Worm (Caenorhabditis elegans) whole organism, L3 larva: ENCODE measurements around the gene F20H11.1.
A peak's percentile ranks its signal among the peaks of the same experiment; 100 is the strongest.

Experiments used
- R02D3.7 ChIP-seq: fragments of 150-350 bp; optimal IDR thresholded peaks from 2 replicates; lab custom pipeline; 2014; ENCODE audit warnings: missing biosample characterization, missing genetic modification characterization
- ama-1 ChIP-seq: fragments of 150-350 bp; optimal IDR thresholded peaks from 2 replicates; lab custom pipeline; 2018
- ceh-16 ChIP-seq: sonication (generic microtip); optimal IDR thresholded peaks from 2 replicates; lab custom pipeline; 2017; ENCODE audit warnings: missing biosample characterization, missing genetic modification characterization
- ceh-28 ChIP-seq: fragments of 150-350 bp; optimal IDR thresholded peaks from 2 replicates; lab custom pipeline; 2014; ENCODE audit warnings: missing biosample characterization, missing genetic modification reagents, missing genetic modification characterization
- ceh-82 ChIP-seq: fragments of 150-350 bp; optimal IDR thresholded peaks from 2 replicates; lab custom pipeline; 2014; ENCODE audit warnings: missing biosample characterization, missing genetic modification characterization
- daf-12 ChIP-seq: fragments of 150-350 bp; optimal IDR thresholded peaks from 2 replicates; lab custom pipeline; 2014; ENCODE audit warnings: missing biosample characterization, missing genetic modification reagents, missing genetic modification characterization
- egl-27 ChIP-seq: sonication (generic microtip); optimal IDR thresholded peaks from 4 replicates; lab custom pipeline; 2017; ENCODE audit warnings: missing biosample characterization, missing genetic modification reagents, missing genetic modification characterization
- egl-5 ChIP-seq: fragments of 150-350 bp; optimal IDR thresholded peaks from 2 replicates; lab custom pipeline; 2017; ENCODE audit warnings: missing biosample characterization, missing genetic modification reagents, missing genetic modification characterization, inconsistent platforms
- elt-2 ChIP-seq: sonication (generic microtip); optimal IDR thresholded peaks from 2 replicates; lab custom pipeline; 2016; ENCODE audit warnings: missing genetic modification reagents, mild to moderate bottlenecking, missing genetic modification characterization, missing compliant biosample characterization
- elt-3 ChIP-seq, 3 experiments: fragments of 150-350 bp in 1 of 3; sonication (generic microtip) in 2 of 3; optimal IDR thresholded peaks; 2 replicates in 2 of 3; 4 replicates in 1 of 3; lab custom pipeline; 2014 to 2017; ENCODE audit warnings: missing biosample characterization in 3 of 3, missing genetic modification characterization in 3 of 3
- fkh-10 ChIP-seq: sonication (generic microtip); optimal IDR thresholded peaks from 2 replicates; lab custom pipeline; 2017; ENCODE audit warnings: missing biosample characterization, missing genetic modification reagents, missing genetic modification characterization
- fkh-2 ChIP-seq: fragments of 150-350 bp; optimal IDR thresholded peaks from 2 replicates; lab custom pipeline; 2014; ENCODE audit warnings: missing biosample characterization, missing genetic modification reagents, missing genetic modification characterization
- fos-1 ChIP-seq: fragments of 150-350 bp; optimal IDR thresholded peaks from 2 replicates; lab custom pipeline; 2014; ENCODE audit warnings: missing biosample characterization, missing genetic modification characterization
- hmg-11 ChIP-seq: sonication (generic microtip); optimal IDR thresholded peaks from 2 replicates; lab custom pipeline; 2016; ENCODE audit warnings: missing genetic modification characterization, missing compliant biosample characterization
- jun-1 ChIP-seq: fragments of 150-350 bp; optimal IDR thresholded peaks from 2 replicates; lab custom pipeline; 2014; ENCODE audit warnings: missing biosample characterization, missing genetic modification reagents, missing genetic modification characterization
- lin-15B ChIP-seq: fragments of 150-350 bp; optimal IDR thresholded peaks from 2 replicates; lab custom pipeline; 2014; ENCODE audit warnings: missing biosample characterization, missing genetic modification characterization
- lin-39 ChIP-seq: fragments of 150-350 bp; optimal IDR thresholded peaks from 2 replicates; lab custom pipeline; 2018; ENCODE audit warnings: missing biosample characterization, missing genetic modification reagents, missing genetic modification characterization
- lsy-12 ChIP-seq: sonication (generic microtip); optimal IDR thresholded peaks from 2 replicates; lab custom pipeline; 2016; ENCODE audit warnings: mild to moderate bottlenecking, missing genetic modification characterization, missing compliant biosample characterization
- mdl-1 ChIP-seq: fragments of 150-350 bp; optimal IDR thresholded peaks from 2 replicates; lab custom pipeline; 2014; ENCODE audit warnings: missing biosample characterization, missing genetic modification characterization
- nfya-1 ChIP-seq: sonication (generic microtip); optimal IDR thresholded peaks from 2 replicates; lab custom pipeline; 2017; ENCODE audit warnings: missing genetic modification characterization, mild to moderate bottlenecking, missing compliant biosample characterization, antibody characterized with exemption, moderate library complexity; ENCODE audit not compliant: insufficient read depth
- nhr-11 ChIP-seq: fragments of 150-350 bp; optimal IDR thresholded peaks from 2 replicates; lab custom pipeline; 2014; ENCODE audit warnings: missing biosample characterization, missing genetic modification characterization
- nhr-23 ChIP-seq: fragments of 150-350 bp; optimal IDR thresholded peaks from 2 replicates; lab custom pipeline; 2014; ENCODE audit warnings: missing biosample characterization, missing genetic modification reagents, missing genetic modification characterization
- nhr-237 ChIP-seq: fragments of 150-350 bp; optimal IDR thresholded peaks from 2 replicates; lab custom pipeline; 2014; ENCODE audit warnings: missing biosample characterization, missing genetic modification characterization
- nhr-25 ChIP-seq: sonication (generic microtip); optimal IDR thresholded peaks from 2 replicates; lab custom pipeline; 2017; ENCODE audit warnings: missing biosample characterization, missing genetic modification characterization
- nhr-28 ChIP-seq: fragments of 150-350 bp; optimal IDR thresholded peaks from 2 replicates; lab custom pipeline; 2014; ENCODE audit warnings: missing biosample characterization, missing genetic modification characterization
- nhr-43 ChIP-seq: sonication (generic microtip); optimal IDR thresholded peaks from 2 replicates; lab custom pipeline; 2016; ENCODE audit warnings: mild to moderate bottlenecking, missing genetic modification characterization, missing compliant biosample characterization; ENCODE audit not compliant: poor library complexity, severe bottlenecking
- nhr-67 ChIP-seq: fragments of 150-350 bp; optimal IDR thresholded peaks from 2 replicates; lab custom pipeline; 2014; ENCODE audit warnings: missing biosample characterization, missing genetic modification characterization
- nhr-76 ChIP-seq: fragments of 150-350 bp; sonication (generic microtip); optimal IDR thresholded peaks from 5 replicates; lab custom pipeline; 2014; ENCODE audit warnings: missing biosample characterization, missing genetic modification characterization
- nhr-77 ChIP-seq: fragments of 150-350 bp; optimal IDR thresholded peaks from 2 replicates; lab custom pipeline; 2014; ENCODE audit warnings: missing biosample characterization, missing genetic modification characterization
- pha-4 ChIP-seq: fragments of 150-350 bp; optimal IDR thresholded peaks from 2 replicates; lab custom pipeline; 2014; ENCODE audit warnings: missing biosample characterization, missing genetic modification reagents, missing genetic modification characterization
- pqm-1 ChIP-seq: fragments of 150-350 bp; optimal IDR thresholded peaks from 2 replicates; lab custom pipeline; 2017; ENCODE audit warnings: missing biosample characterization, missing genetic modification characterization, inconsistent platforms
- skn-1 ChIP-seq: fragments of 150-350 bp; optimal IDR thresholded peaks from 2 replicates; lab custom pipeline; 2014; ENCODE audit warnings: missing biosample characterization, missing genetic modification characterization
- snpc-4 ChIP-seq: fragments of 150-350 bp; optimal IDR thresholded peaks from 2 replicates; lab custom pipeline; 2014; ENCODE audit warnings: missing biosample characterization, missing genetic modification characterization
- unc-39 ChIP-seq: sonication (generic microtip); optimal IDR thresholded peaks from 4 replicates; lab custom pipeline; 2017; ENCODE audit warnings: missing biosample characterization, missing genetic modification characterization
- unc-62 ChIP-seq: fragments of 150-350 bp; sonication (generic microtip); optimal IDR thresholded peaks from 4 replicates; lab custom pipeline; 2014; ENCODE audit warnings: missing biosample characterization, missing genetic modification reagents, missing genetic modification characterization
- zag-1 ChIP-seq: fragments of 150-350 bp; optimal IDR thresholded peaks from 2 replicates; lab custom pipeline; 2014; ENCODE audit warnings: missing biosample characterization, missing genetic modification characterization
- ztf-11 ChIP-seq: fragments of 150-350 bp; optimal IDR thresholded peaks from 2 replicates; lab custom pipeline; 2014; ENCODE audit warnings: missing biosample characterization, missing genetic modification characterization
- ztf-4 ChIP-seq: fragments of 150-350 bp; optimal IDR thresholded peaks from 2 replicates; lab custom pipeline; 2014; ENCODE audit warnings: missing biosample characterization, missing genetic modification characterization

The F20H11.1 gene

DNA sequence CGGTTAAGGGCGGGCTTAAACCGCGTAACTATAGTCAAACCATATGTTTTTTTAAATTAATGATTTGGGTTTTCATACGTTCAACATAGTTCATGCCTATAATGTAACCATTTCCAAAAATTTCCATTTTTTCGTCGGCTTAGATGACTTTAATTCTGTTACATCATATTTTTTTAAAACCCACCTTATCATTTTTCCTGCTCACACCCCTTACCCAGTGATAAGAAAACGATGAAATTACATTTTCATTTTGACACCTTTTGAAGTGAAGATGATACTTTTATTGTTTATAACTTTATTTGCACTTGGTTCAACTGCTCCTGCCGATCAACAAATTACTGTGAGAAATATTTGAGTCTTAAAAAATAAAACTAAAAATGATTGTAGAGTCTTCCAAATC is 20.3 kb upstream of the F20H11.1 start, which contains the start of gene ctsa-4.2:
TSS of gene ctsa-4.2 (plus strand) at position 247 of the 400 bp plus-strand sequence.
- TF ChIP-seq elt-2 (tag; lab: Kevin White, UChicago) (peak; percentile 83), skn-1 (peak; percentile 58), nhr-76 (no peak)
- TF ChIP-seq, all 47 proteins: peak for 2

DNA sequence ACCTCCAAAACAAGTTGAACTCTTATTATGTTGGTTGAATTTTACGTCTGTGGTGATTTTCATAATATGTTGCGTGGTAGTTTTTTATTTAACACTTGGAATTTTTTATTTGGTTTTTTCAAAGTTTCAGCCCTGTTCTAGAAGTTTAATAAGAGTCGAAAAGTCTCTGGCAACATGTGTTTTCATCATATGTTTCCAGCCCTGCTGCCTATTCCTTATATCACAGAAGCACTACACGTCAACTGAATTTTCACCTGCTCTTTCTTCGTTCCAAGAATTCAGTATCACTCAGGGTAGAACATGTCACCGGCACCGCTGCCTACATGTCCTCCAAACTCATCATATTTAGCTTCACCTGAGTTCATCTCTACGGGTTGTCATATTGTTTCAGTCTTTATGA is 18.5 kb upstream of the F20H11.1 start, which contains the start of gene srh-40:
TSS of gene srh-40 (plus strand) at position 301 of the 400 bp plus-strand sequence.
- TF ChIP-seq egl-5 (no peak), hmg-11 (tag; lab: Kevin White, UChicago) (no peak), egl-27 (tag; lab: Kevin White, UChicago) (no peak), nhr-237 (tag; lab: Kevin White, UChicago) (no peak), lin-39 (no peak), nhr-25 (tag; lab: Kevin White, UChicago) (no peak), snpc-4 (tag; lab: Kevin White, UChicago) (no peak), nhr-23 (tag; lab: Kevin White, UChicago) (no peak), lsy-12 (tag; lab: Kevin White, UChicago) (no peak), ztf-11 (tag; lab: Kevin White, UChicago) (no peak), zag-1 (tag; lab: Kevin White, UChicago) (no peak), ceh-82 (tag; lab: Kevin White, UChicago) (no peak), mdl-1 (tag; lab: Kevin White, UChicago) (no peak), unc-39 (no peak), nhr-67 (tag; lab: Kevin White, UChicago) (no peak), ztf-4 (tag; lab: Kevin White, UChicago) (no peak), lin-15B (tag; lab: Kevin White, UChicago) (no peak), R02D3.7 (tag; lab: Kevin White, UChicago) (no peak), fos-1 (no peak)

- TF ChIP-seq nhr-25 (tag; lab: Kevin White, UChicago), result peak; percentile 87
- TF ChIP-seq daf-12 (tag; lab: Kevin White, UChicago), result no peak
- TF ChIP-seq pha-4 (tag; lab: Kevin White, UChicago), result peak; percentile 95
- no peak for TF ChIP-seq nhr-237 (tag; lab: Kevin White, UChicago)
- peak; percentile 87 for TF ChIP-seq nfya-1 (tag; lab: Kevin White, UChicago)
- peak; percentile 54 for TF ChIP-seq elt-2 (tag; lab: Kevin White, UChicago)
- TF ChIP-seq fkh-10, result no peak
- no peak for TF ChIP-seq ceh-16 (tag; lab: Kevin White, UChicago)
- peak; percentile 62 for TF ChIP-seq snpc-4 (tag; lab: Kevin White, UChicago)
- peak; percentile 86 for TF ChIP-seq lin-15B (tag; lab: Kevin White, UChicago)
- no peak for TF ChIP-seq ama-1 (lab: Kevin White, UChicago)
- peak; percentile 73 for TF ChIP-seq hmg-11 (tag; lab: Kevin White, UChicago)
- TF ChIP-seq lin-39, result peak; percentile 77
- TF ChIP-seq nhr-43 (tag; lab: Kevin White, UChicago), result peak; percentile 49
- peak; percentile 52 for TF ChIP-seq R02D3.7 (tag; lab: Kevin White, UChicago)
- peak; percentile 27 for TF ChIP-seq jun-1 (tag; lab: Kevin White, UChicago)
- peak; percentile 70 for TF ChIP-seq nhr-23 (tag; lab: Kevin White, UChicago)
- peak; percentile 43 for TF ChIP-seq egl-5
- peak; percentile 16 for TF ChIP-seq lsy-12 (tag; lab: Kevin White, UChicago)
- peak; percentile 66 for TF ChIP-seq skn-1
- TF ChIP-seq nhr-77 (tag; lab: Kevin White, UChicago), result no peak
- peak; percentile 14 for TF ChIP-seq ceh-28
- peak; percentile 34 for TF ChIP-seq pqm-1 (tag; lab: Kevin White, UChicago)
Measured at ce11 chrIII:6608101-6608672, 16.2 kb upstream of the F20H11.1 start, which contains the start of the genes mdh-2 and F20H11.4. mdh-2 (minus strand) TSS chrIII:6608106. F20H11.4 (plus strand) TSS chrIII:6608622.

DNA sequence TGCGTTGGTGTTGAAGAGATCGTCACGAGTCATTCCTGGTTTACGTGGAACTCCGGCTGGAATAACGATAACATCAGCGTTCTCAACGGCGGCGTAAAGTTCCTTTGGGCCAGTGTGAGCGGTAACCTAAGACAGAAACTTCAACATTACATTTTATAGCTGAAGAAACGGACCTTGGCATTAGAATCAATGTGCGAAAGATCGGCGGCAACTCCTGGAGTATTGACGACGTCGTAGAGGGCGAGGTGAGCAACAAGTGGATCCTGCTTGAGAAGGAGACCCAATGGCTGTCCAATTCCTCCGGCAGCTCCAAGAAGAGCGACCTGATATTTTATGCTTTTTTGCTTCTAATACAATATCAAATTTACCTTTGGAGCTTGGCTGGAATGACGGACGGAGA is 15.7 kb upstream of the F20H11.1 start:
- no peak for TF ChIP-seq nhr-28 (tag; lab: Kevin White, UChicago)
- TF ChIP-seq ceh-28, result no peak
- TF ChIP-seq unc-62 (GFP tag; lab: Kevin White, UChicago), result no peak
- TF ChIP-seq egl-27 (tag; lab: Kevin White, UChicago), result no peak
- TF ChIP-seq nhr-76, result no peak
- no peak for TF ChIP-seq snpc-4 (tag; lab: Kevin White, UChicago)
- TF ChIP-seq jun-1 (tag; lab: Kevin White, UChicago), result no peak
- no peak for TF ChIP-seq elt-3 (tag; optimal IDR thresholded peaks at IDR 0.05; lab: Kevin White, UChicago)
- TF ChIP-seq fkh-2 (tag; lab: Kevin White, UChicago), result no peak
- TF ChIP-seq nhr-237 (tag; lab: Kevin White, UChicago), result no peak
- TF ChIP-seq ztf-11 (tag; lab: Kevin White, UChicago), result no peak
- TF ChIP-seq nhr-11 (tag; lab: Kevin White, UChicago), result no peak
